Worm (Caenorhabditis elegans) whole organism, young adult: ENCODE results near the gene egl-27.

Experiments
- B0019.2 ChIP-seq: fragments of 200-800 bp; sonication (Bioruptor generic); conservative IDR thresholded peaks from 2 replicates; pipeline ENCODE4 v1.3.6; 2022; ENCODE audit warnings: missing genetic modification reagents, missing genetic modification characterization, missing compliant biosample characterization
- B0336.3 ChIP-seq: fragments of 200-800 bp; sonication (Bioruptor generic); IDR thresholded peaks from 2 replicates; pipeline ENCODE4 v1.3.6; 2022; ENCODE audit warnings: missing genetic modification characterization, missing compliant biosample characterization
- C06A6.2 ChIP-seq: fragments of 200-800 bp; sonication (Bioruptor generic); conservative IDR thresholded peaks from 2 replicates; pipeline ENCODE4 v1.3.6; 2022; ENCODE audit warnings: missing genetic modification characterization, missing compliant biosample characterization
- C17E4.6 ChIP-seq: fragments of 200-800 bp; sonication (Bioruptor generic); IDR thresholded peaks from 2 replicates; pipeline ENCODE4 v1.3.6; 2022; ENCODE audit warnings: missing genetic modification reagents, missing genetic modification characterization, missing compliant biosample characterization
- D2030.7 ChIP-seq: fragments of 200-800 bp; sonication (Bioruptor generic); IDR thresholded peaks from 2 replicates; pipeline ENCODE4 v1.3.6; 2022; ENCODE audit warnings: missing genetic modification reagents, missing genetic modification characterization, missing compliant biosample characterization
- F33H1.4 ChIP-seq: fragments of 200-800 bp; sonication (Bioruptor generic); IDR thresholded peaks from 2 replicates; pipeline ENCODE4 v1.3.6; 2022; ENCODE audit warnings: missing genetic modification reagents, missing genetic modification characterization, missing compliant biosample characterization
- F52B5.7 ChIP-seq: sonication (generic microtip); optimal IDR thresholded peaks from 2 replicates; lab custom pipeline; 2016; ENCODE audit warnings: mild to moderate bottlenecking, missing genetic modification characterization, missing compliant biosample characterization
- F57C9.4 ChIP-seq: sonication (generic microtip); optimal IDR thresholded peaks from 2 replicates; lab custom pipeline; 2017; ENCODE audit warnings: mild to moderate bottlenecking, missing genetic modification characterization, missing compliant biosample characterization
- K11D2.4 ChIP-seq: fragments of 200-800 bp; sonication (Bioruptor generic); IDR thresholded peaks from 2 replicates; pipeline ENCODE4 v1.3.6; 2022; ENCODE audit warnings: missing genetic modification reagents, missing genetic modification characterization, missing compliant biosample characterization
- K12H6.12 ChIP-seq: fragments of 200-800 bp; sonication (Bioruptor generic); optimal IDR thresholded peaks from 2 replicates; lab custom pipeline; 2018; ENCODE audit warnings: mild to moderate bottlenecking, missing genetic modification characterization, missing compliant biosample characterization
- Y53G8AR.9 ChIP-seq: fragments of 200-800 bp; sonication (Bioruptor generic); conservative IDR thresholded peaks from 2 replicates; pipeline ENCODE4 v1.3.6; 2022; ENCODE audit warnings: missing genetic modification reagents, missing genetic modification characterization, missing compliant biosample characterization
- Y56A3A.18 ChIP-seq: fragments of 200-800 bp; sonication (Bioruptor generic); IDR thresholded peaks from 2 replicates; pipeline ENCODE4 v1.3.6; 2022; ENCODE audit warnings: missing genetic modification reagents, missing genetic modification characterization, missing compliant biosample characterization
- akir-1 ChIP-seq: fragments of 200-800 bp; sonication (Bioruptor generic); optimal IDR thresholded peaks from 2 replicates; lab custom pipeline; 2018; ENCODE audit warnings: mild to moderate bottlenecking, missing genetic modification characterization, moderate library complexity, missing compliant biosample characterization
- ama-1 ChIP-seq, 3 experiments: fragments of 150-350 bp in 1 of 3; sonication (generic microtip) in 2 of 3; optimal IDR thresholded peaks; 2 replicates each; lab custom pipeline; 2014 to 2018; ENCODE audit warnings: missing biosample characterization in 2 of 3, missing genetic modification characterization in 2 of 3, missing genetic modification reagents in 2 of 3
- athp-1 ChIP-seq: sonication (generic microtip); optimal IDR thresholded peaks from 2 replicates; lab custom pipeline; 2017; ENCODE audit warnings: mild to moderate bottlenecking, missing genetic modification characterization, missing compliant biosample characterization
- cebp-1 ChIP-seq, 2 experiments: fragments of 200-800 bp in 1 of 2; sonication (Bioruptor generic) in 1 of 2; sonication (generic microtip) in 1 of 2; IDR thresholded peaks in 1 of 2; optimal IDR thresholded peaks in 1 of 2; 2 replicates each; pipeline versions ENCODE4 v1.3.6 to Lab custom; 2017 to 2022; ENCODE audit warnings: missing compliant biosample characterization in 2 of 2, missing genetic modification characterization in 2 of 2, mild to moderate bottlenecking in 1 of 2, missing genetic modification reagents in 1 of 2, moderate library complexity in 1 of 2
- cebp-2 ChIP-seq: fragments of 200-800 bp; sonication (Bioruptor generic); IDR thresholded peaks from 2 replicates; pipeline ENCODE4 v1.3.6; 2022; ENCODE audit warnings: missing genetic modification characterization, missing compliant biosample characterization
- chd-7 ChIP-seq: sonication (generic microtip); optimal IDR thresholded peaks from 2 replicates; lab custom pipeline; 2016; ENCODE audit warnings: mild to moderate bottlenecking, missing genetic modification characterization, moderate library complexity, missing compliant biosample characterization
- egrh-3 ChIP-seq: fragments of 200-800 bp; sonication (Bioruptor generic); IDR thresholded peaks from 2 replicates; pipeline ENCODE4 v1.3.6; 2022; ENCODE audit warnings: missing genetic modification reagents, missing genetic modification characterization, missing compliant biosample characterization
- ekl-4 ChIP-seq: fragments of 200-800 bp; sonication (Bioruptor generic); IDR thresholded peaks from 2 replicates; pipeline ENCODE4 v1.3.6; 2022; ENCODE audit warnings: missing genetic modification reagents, missing genetic modification characterization, missing compliant biosample characterization
- him-1 ChIP-seq: sonication (generic microtip); optimal IDR thresholded peaks from 2 replicates; lab custom pipeline; 2016; ENCODE audit warnings: missing genotype, missing genetic modification reagents, missing genetic modification characterization, missing compliant biosample characterization
- hmg-1.2 ChIP-seq: fragments of 200-800 bp; sonication (Bioruptor generic); IDR thresholded peaks from 2 replicates; pipeline ENCODE4 v1.3.6; 2022; ENCODE audit warnings: missing genetic modification reagents, missing genetic modification characterization, missing compliant biosample characterization
- hsf-1 ChIP-seq: fragments of 200-800 bp; sonication (Bioruptor generic); IDR thresholded peaks from 2 replicates; pipeline ENCODE4 v1.3.6; 2022; ENCODE audit warnings: missing genetic modification reagents, missing genetic modification characterization, missing compliant biosample characterization
- let-607 ChIP-seq, 2 experiments: fragments of 200-800 bp in 1 of 2; sonication (Bioruptor generic) in 1 of 2; sonication (generic microtip) in 1 of 2; optimal IDR thresholded peaks; 2 replicates each; lab custom pipeline; 2016 to 2018; ENCODE audit warnings: mild to moderate bottlenecking in 2 of 2, missing compliant biosample characterization in 2 of 2, missing genetic modification characterization in 2 of 2, moderate library complexity in 2 of 2, missing genotype in 1 of 2
- lin-35 ChIP-seq, 3 experiments: fragments of 150-350 bp in 2 of 3; sonication (generic microtip) in 1 of 3; optimal IDR thresholded peaks; 2 replicates each; lab custom pipeline; 2014 to 2018; ENCODE audit warnings: missing biosample characterization in 3 of 3, missing genetic modification characterization in 3 of 3, missing genetic modification reagents in 3 of 3
- lin-40 ChIP-seq: sonication (generic microtip); optimal IDR thresholded peaks from 2 replicates; lab custom pipeline; 2016; ENCODE audit warnings: missing genetic modification characterization, mild to moderate bottlenecking, missing compliant biosample characterization, missing genotype, missing genetic modification reagents
- lin-54 ChIP-seq: fragments of 200-800 bp; sonication (Bioruptor generic); optimal IDR thresholded peaks from 2 replicates; lab custom pipeline; 2018; ENCODE audit warnings: mild to moderate bottlenecking, missing genetic modification characterization, missing compliant biosample characterization
- lsy-27 ChIP-seq: sonication (generic microtip); optimal IDR thresholded peaks from 2 replicates; lab custom pipeline; 2017; ENCODE audit warnings: missing genetic modification characterization, mild to moderate bottlenecking, missing compliant biosample characterization, antibody characterized with exemption, missing genotype, borderline replicate concordance; ENCODE audit not compliant: insufficient read depth
- madf-10 ChIP-seq: sonication (generic microtip); optimal IDR thresholded peaks from 2 replicates; lab custom pipeline; 2016; ENCODE audit warnings: mild to moderate bottlenecking, missing genetic modification characterization, missing compliant biosample characterization
- madf-3 ChIP-seq: fragments of 200-800 bp; sonication (Bioruptor generic); IDR thresholded peaks from 2 replicates; pipeline ENCODE4 v1.3.6; 2022; ENCODE audit warnings: missing genetic modification reagents, missing genetic modification characterization, missing compliant biosample characterization
- mes-4 ChIP-seq: sonication (generic microtip); optimal IDR thresholded peaks from 2 replicates; lab custom pipeline; 2016; ENCODE audit warnings: missing genotype, missing genetic modification characterization, missing compliant biosample characterization
- nhr-80 ChIP-seq: sonication (generic microtip); optimal IDR thresholded peaks from 2 replicates; lab custom pipeline; 2016; ENCODE audit warnings: missing genetic modification characterization, missing compliant biosample characterization
- nhr-90 ChIP-seq: sonication (generic microtip); optimal IDR thresholded peaks from 2 replicates; lab custom pipeline; 2016; ENCODE audit warnings: missing genotype, mild to moderate bottlenecking, missing genetic modification characterization, missing compliant biosample characterization
- pbrm-1 ChIP-seq: fragments of 200-800 bp; sonication (Bioruptor generic); IDR thresholded peaks from 2 replicates; pipeline ENCODE4 v1.3.6; 2022; ENCODE audit warnings: missing genetic modification reagents, missing genetic modification characterization, missing compliant biosample characterization
- repo-1 ChIP-seq: sonication (generic microtip); optimal IDR thresholded peaks from 2 replicates; lab custom pipeline; 2017; ENCODE audit warnings: mild to moderate bottlenecking, missing genetic modification characterization, missing compliant biosample characterization
- snpc-4 ChIP-seq, 5 experiments: fragments of 150-350 bp in 1 of 5; sonication (generic microtip) in 4 of 5; optimal IDR thresholded peaks; 2 replicates each; lab custom pipeline; 2014 to 2018; ENCODE audit warnings: missing genetic modification characterization in 5 of 5, missing biosample characterization in 3 of 5, antibody characterized with exemption in 2 of 5, mild to moderate bottlenecking in 2 of 5, missing compliant biosample characterization in 2 of 5, missing genotype in 2 of 5, moderate library complexity in 2 of 5, missing genetic modification reagents in 1 of 5
- somi-1 ChIP-seq: fragments of 200-800 bp; sonication (Bioruptor generic); optimal IDR thresholded peaks from 2 replicates; lab custom pipeline; 2018; ENCODE audit warnings: mild to moderate bottlenecking, missing genetic modification characterization, missing compliant biosample characterization
- sptf-2 ChIP-seq: fragments of 200-800 bp; sonication (Bioruptor generic); optimal IDR thresholded peaks from 2 replicates; lab custom pipeline; 2018; ENCODE audit warnings: mild to moderate bottlenecking, missing genetic modification characterization, missing compliant biosample characterization
- tbp1 ChIP-seq: fragments of 200-800 bp; sonication (Bioruptor generic); optimal IDR thresholded peaks from 2 replicates; lab custom pipeline; 2018; ENCODE audit warnings: mild to moderate bottlenecking, missing genetic modification characterization, missing compliant biosample characterization
- tlf-1 ChIP-seq: fragments of 200-800 bp; sonication (Bioruptor generic); optimal IDR thresholded peaks from 2 replicates; lab custom pipeline; 2018; ENCODE audit warnings: mild to moderate bottlenecking, missing genetic modification characterization, missing compliant biosample characterization
- zim-3 ChIP-seq: sonication (generic microtip); optimal IDR thresholded peaks from 2 replicates; lab custom pipeline; 2017; ENCODE audit warnings: mild to moderate bottlenecking, missing genetic modification characterization, moderate library complexity, missing compliant biosample characterization
- ztf-26 ChIP-seq: sonication (generic microtip); optimal IDR thresholded peaks from 2 replicates; lab custom pipeline; 2017; ENCODE audit warnings: missing genetic modification characterization, missing compliant biosample characterization

egl-27 gene

ce11 chrII:6888211-6888610, 53.4 kb downstream of the egl-27 start:
- TF ChIP-seq K12H6.12 = peak; percentile 34
- TF ChIP-seq sptf-2 (GFP tag; lab: Kevin White, UChicago) = no peak
- TF ChIP-seq tbp1 (GFP tag; lab: Kevin White, UChicago) = peak; percentile 59
- peak; percentile 39 for TF ChIP-seq nhr-80 (tag; lab: Kevin White, UChicago)
- 0 out of 2 replicates have a peak, but pooled peaks have one; percentile 25 for TF ChIP-seq pbrm-1 (GFP tag; lab: Robert Waterston, UW)
- peak; percentile 34 for TF ChIP-seq somi-1 (GFP tag; lab: Kevin White, UChicago)
- 0 out of 2 replicates have a peak, but pooled peaks have one; percentile 19 for TF ChIP-seq hsf-1 (GFP tag; lab: Robert Waterston, UW)
- TF ChIP-seq madf-3 (GFP tag; lab: Robert Waterston, UW) = 0 out of 2 replicates have a peak, but pooled peaks have one; percentile 49
- peak; percentile 68; the same call in 1 of the 2 replicates for TF ChIP-seq Y56A3A.18 (GFP tag; lab: Robert Waterston, UW)
- peak; percentile 59 for TF ChIP-seq ztf-26 (tag; lab: Kevin White, UChicago)
- 0 out of 2 replicates have a peak, but pooled peaks have one; percentile 21 for TF ChIP-seq B0019.2 (GFP tag; lab: Robert Waterston, UW)
- TF ChIP-seq tlf-1 = peak; percentile 73
- TF ChIP-seq lin-40 = peak; percentile 54
- TF ChIP-seq hmg-1.2 = peak; percentile 42
- TF ChIP-seq chd-7 (tag; lab: Kevin White, UChicago) = peak; percentile 21
- TF ChIP-seq repo-1 (tag; lab: Kevin White, UChicago) = peak; percentile 82
- peak; percentile 53; the same call in 1 of the 2 replicates for TF ChIP-seq B0336.3 (GFP tag; lab: Robert Waterston, UW)
- TF ChIP-seq akir-1 = no peak
- TF ChIP-seq ama-1 (optimal IDR thresholded peaks at IDR 0.05; lab: Kevin White, UChicago) = peak; percentile 57
- no peak for TF ChIP-seq ama-1 (GFP tag; optimal IDR thresholded peaks at IDR 0.05; lab: Kevin White, UChicago)
- TF ChIP-seq snpc-4 (GFP tag; optimal IDR thresholded peaks at IDR 0.05; lab: Kevin White, UChicago) = no peak
- TF ChIP-seq snpc-4 (tag; optimal IDR thresholded peaks at IDR 0.05; lab: Kevin White, UChicago) = peak in 1 of 4 experiments; percentile 7
- no peak for TF ChIP-seq F57C9.4 (tag; lab: Kevin White, UChicago)
- TF ChIP-seq athp-1 (tag; lab: Kevin White, UChicago) = peak; percentile 56
- peak in 1 of 3 experiments; percentile 32 for TF ChIP-seq lin-35 (GFP tag; optimal IDR thresholded peaks at IDR 0.05; lab: Kevin White, UChicago)
- TF ChIP-seq zim-3 = no peak
- no peak for TF ChIP-seq mes-4 (tag; lab: Kevin White, UChicago)
- peak in 1 of 2 experiments; percentile 4 for TF ChIP-seq let-607 (tag; optimal IDR thresholded peaks at IDR 0.05; lab: Kevin White, UChicago)
- peak; percentile 61 for TF ChIP-seq madf-10 (tag; lab: Kevin White, UChicago)
- peak; percentile 65 for TF ChIP-seq C06A6.2 (GFP tag; lab: Robert Waterston, UW)
- 0 out of 2 replicates have a peak, but pooled peaks have one; percentile 24 for TF ChIP-seq cebp-2 (GFP tag; lab: Robert Waterston, UW)
- no peak for TF ChIP-seq D2030.7
- peak; percentile 44 for TF ChIP-seq lin-54
- peak; percentile 66 for TF ChIP-seq F52B5.7 (tag; lab: Kevin White, UChicago)
- 0 out of 2 replicates have a peak, but pooled peaks have one; percentile 30 for TF ChIP-seq ekl-4 (GFP tag; lab: Robert Waterston, UW)
- peak; percentile 60 for TF ChIP-seq nhr-90 (tag; lab: Kevin White, UChicago)
- no peak for TF ChIP-seq egrh-3 (GFP tag; lab: Robert Waterston, UW)
- TF ChIP-seq lsy-27 (tag; lab: Kevin White, UChicago) = no peak
- no peak for TF ChIP-seq C17E4.6 (GFP tag; lab: Robert Waterston, UW)
- peak; percentile 81 for TF ChIP-seq K11D2.4 (GFP tag; lab: Robert Waterston, UW)
- TF ChIP-seq cebp-1 (GFP tag; IDR thresholded peaks at IDR 0.05; lab: Robert Waterston, UW) = 0 out of 2 replicates have a peak, but pooled peaks have one; percentile 45
- peak; percentile 82 for TF ChIP-seq cebp-1 (tag; optimal IDR thresholded peaks at IDR 0.05; lab: Kevin White, UChicago)
- peak; percentile 44 for TF ChIP-seq him-1 (tag; lab: Kevin White, UChicago)
- TF ChIP-seq Y53G8AR.9 (GFP tag; lab: Robert Waterston, UW) = no peak; the same call in 1 of the 2 replicates
- TF ChIP-seq F33H1.4 (GFP tag; lab: Robert Waterston, UW) = no peak
- TF ChIP-seq, all 124 proteins: peak for 31
